Worm (Caenorhabditis elegans): ENCODE data around the gene pbs-1.
A peak's percentile ranks its signal among the peaks of the same experiment; 100 is the strongest.

pbs-1 gene

ce11 chrIV:1745453-1746051 is 36.0 kb upstream of the pbs-1 start, which contains the start of the genes Y41D4A.6 and Y41D4A.4 (continued):
- TF ChIP-seq Y79H2A.3 (GFP tag; conservative IDR thresholded peaks at IDR 0.05) = 0 out of 2 replicates have a peak, but pooled peaks have one; percentile 41
- peak; percentile 89 for TF ChIP-seq D2030.7 (GFP tag; IDR thresholded peaks at IDR 0.05)
- 0 out of 2 replicates have a peak, but pooled peaks have one; percentile 51 for TF ChIP-seq nfyb-1 (GFP tag; IDR thresholded peaks at IDR 0.05)
- peak; percentile 99 for TF ChIP-seq ceh-100 (GFP tag; IDR thresholded peaks at IDR 0.05)
- TF ChIP-seq ceh-40 (GFP tag; IDR thresholded peaks at IDR 0.05) = no peak
- TF ChIP-seq tlf-1 (GFP tag; optimal IDR thresholded peaks at IDR 0.05) = peak; percentile 37
- TF ChIP-seq dox-1 (GFP tag; IDR thresholded peaks at IDR 0.05) = peak; percentile 94
- no peak for TF ChIP-seq F37B4.10 (GFP tag; IDR thresholded peaks at IDR 0.05)
- TF ChIP-seq hsf-1 (GFP tag; IDR thresholded peaks at IDR 0.05) = peak; percentile 52; the same call in 1 of the 2 replicates
- peak; percentile 72; the same call in 1 of the 2 replicates for TF ChIP-seq madf-3 (GFP tag; IDR thresholded peaks at IDR 0.05)
- TF ChIP-seq C17E4.6 (GFP tag; IDR thresholded peaks at IDR 0.05) = 0 out of 2 replicates have a peak, but pooled peaks have one; percentile 52

- no peak for TF ChIP-seq bed-2 (GFP tag; IDR thresholded peaks at IDR 0.05)
- peak; percentile 55 to 56 for TF ChIP-seq let-607 (tag; optimal IDR thresholded peaks at IDR 0.05)
Measured at ce11 chrIV:1740105-1741023, 30.8 kb upstream of the pbs-1 start, which contains the start of gene ptpn-22. TSS of gene ptpn-22 (minus strand) at chrIV:1740262.

ce11 chrIV:1739366-1740104 is 30.0 kb upstream of the pbs-1 start:
- TF ChIP-seq F23B12.7 (tag; optimal IDR thresholded peaks at IDR 0.05; ENCODE audit: insufficient read depth) (no peak), tlf-1 (GFP tag; optimal IDR thresholded peaks at IDR 0.05) (no peak), unc-130 (GFP tag; optimal IDR thresholded peaks at IDR 0.05) (no peak), attf-3 (GFP tag; conservative IDR thresholded peaks at IDR 0.05) (no peak), ceh-27 (GFP tag; optimal IDR thresholded peaks at IDR 0.05) (no peak), nhr-80 (tag; optimal IDR thresholded peaks at IDR 0.05) (peak; percentile 51), nfyb-1 (GFP tag; IDR thresholded peaks at IDR 0.05) (peak; percentile 41; the same call in 1 of the 2 replicates), ztf-22 (GFP tag; optimal IDR thresholded peaks at IDR 0.05) (no peak), cebp-2 (GFP tag; IDR thresholded peaks at IDR 0.05) (no peak), hmg-1.2 (GFP tag; IDR thresholded peaks at IDR 0.05) (peak; percentile 57; the same call in 1 of the 2 replicates), F57A8.1 (GFP tag; optimal IDR thresholded peaks at IDR 0.05) (no peak), B0261.1 (tag; optimal IDR thresholded peaks at IDR 0.05) (no peak), Y67H2A.10 (GFP tag; conservative IDR thresholded peaks at IDR 0.05) (no peak), let-526 (GFP tag; IDR thresholded peaks at IDR 0.05) (no peak), T07F8.4 (tag; optimal IDR thresholded peaks at IDR 0.05) (no peak), F37B4.10 (GFP tag; IDR thresholded peaks at IDR 0.05) (no peak), K12H6.12 (tag; optimal IDR thresholded peaks at IDR 0.05) (no peak), dox-1 (GFP tag; IDR thresholded peaks at IDR 0.05) (0 out of 2 replicates have a peak, but pooled peaks have one; percentile 24), Y53G8AR.9 (GFP tag; conservative IDR thresholded peaks at IDR 0.05) (no peak), efl-1 (GFP tag; optimal IDR thresholded peaks at IDR 0.05) (no peak), D2030.7 (GFP tag; IDR thresholded peaks at IDR 0.05) (no peak), lin-26 (GFP tag; IDR thresholded peaks at IDR 0.05) (0 out of 2 replicates have a peak, but pooled peaks have one; percentile 30), zfh-2 (GFP tag; conservative IDR thresholded peaks at IDR 0.05) (peak; percentile 92), ztf-26 (tag; optimal IDR thresholded peaks at IDR 0.05) (no peak), T26A5.8 (tag; optimal IDR thresholded peaks at IDR 0.05) (no peak), bed-2 (GFP tag; IDR thresholded peaks at IDR 0.05) (no peak), F49E8.2 (tag; optimal IDR thresholded peaks at IDR 0.05; ENCODE audit: insufficient read depth) (no peak), lin-54 (GFP tag; optimal IDR thresholded peaks at IDR 0.05) (no peak), die-1 (tag; optimal IDR thresholded peaks at IDR 0.05) (no peak), ztf-18 (tag; optimal IDR thresholded peaks at IDR 0.05) (no peak), egl-18 (GFP tag; IDR thresholded peaks at IDR 0.05) (no peak), let-607 (tag; optimal IDR thresholded peaks at IDR 0.05) (peak; percentile 46 to 83), F10E7.11 (tag; optimal IDR thresholded peaks at IDR 0.05) (no peak)

Measured in whole organism, young adult.